Fruit fly (Drosophila melanogaster) whole organism, adult: Measurements from ENCODE around the gene CG12698.

Source experiments
- CG12768 ChIP-seq: fragments of 200-800 bp; sonication (Bioruptor generic); optimal IDR thresholded peaks from 2 replicates; lab custom pipeline; 2017; ENCODE audit warnings: missing biosample characterization, missing genetic modification characterization, mild to moderate bottlenecking, moderate library complexity, missing genetic modification reagents
- CG1620 ChIP-seq: fragments of 200-800 bp; sonication (Bioruptor generic); optimal IDR thresholded peaks from 2 replicates; lab custom pipeline; 2016; ENCODE audit warnings: missing biosample characterization, missing genetic modification characterization
- CG7045 ChIP-seq: fragments of 200-800 bp; sonication (Bioruptor generic); optimal IDR thresholded peaks from 2 replicates; lab custom pipeline; 2017; ENCODE audit warnings: missing biosample characterization, mild to moderate bottlenecking, missing genetic modification characterization
- Clk ChIP-seq: fragments of 200-800 bp; sonication (Bioruptor generic); optimal IDR thresholded peaks from 2 replicates; lab custom pipeline; 2017; ENCODE audit warnings: missing biosample characterization, missing genetic modification characterization
- Crg-1 ChIP-seq: fragments of 200-800 bp; sonication (Bioruptor generic); optimal IDR thresholded peaks from 2 replicates; lab custom pipeline; 2016; ENCODE audit warnings: missing biosample characterization, missing genetic modification characterization
- cnc ChIP-seq, 2 experiments: fragments of >200 bp; optimal IDR thresholded peaks; 2 replicates each; lab custom pipeline; 2017

dm6 chrX:15983501-15983900, 22.4 kb upstream of the CG12698 start, which contains the start of gene Slc25A46a:
- TF ChIP-seq CG1620 (GFP tag; lab: Kevin White, UChicago): no peak
- TF ChIP-seq cnc (optimal IDR thresholded peaks at IDR 0.05; lab: Kevin White, UChicago): no peak
- TF ChIP-seq CG7045: no peak
- TF ChIP-seq CG12768 (GFP tag; lab: Kevin White, UChicago): no peak
- TF ChIP-seq Crg-1 (GFP tag; lab: Kevin White, UChicago): no peak
- TF ChIP-seq Clk (GFP tag; lab: Kevin White, UChicago): no peak
